Worm (Caenorhabditis elegans): ENCODE measurements around the gene Y71H2B.11.
A peak's percentile ranks its signal among the peaks of the same experiment; 100 is the strongest.

Gene Y71H2B.11

DNA sequence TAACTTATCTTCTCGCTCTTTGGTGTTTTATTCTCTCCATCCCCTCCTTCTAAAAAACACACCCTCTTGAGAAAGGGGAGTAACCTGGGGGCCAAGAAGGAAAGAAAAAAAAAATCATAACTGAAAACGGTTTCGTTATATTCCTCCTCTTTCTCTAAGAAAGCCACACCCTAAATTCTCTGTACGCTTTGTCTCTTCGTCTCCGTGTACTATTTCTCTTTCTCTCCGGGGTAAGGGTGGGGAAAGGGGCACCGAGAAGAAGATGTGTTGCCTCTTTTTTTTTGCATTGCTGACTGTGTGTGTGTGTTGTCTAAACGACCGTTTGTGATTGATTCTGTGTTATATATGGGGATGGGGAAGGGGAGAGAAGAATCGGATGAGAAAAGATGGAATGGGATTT is 52.4 kb downstream of the Y71H2B.11 start:
- TF ChIP-seq unc-86 (tag; optimal IDR thresholded peaks at IDR 0.05): no peak
- TF ChIP-seq nhr-20 (tag; optimal IDR thresholded peaks at IDR 0.05): peak; percentile 33
- no peak for TF ChIP-seq rnt-1 (tag; optimal IDR thresholded peaks at IDR 0.05)
- TF ChIP-seq mep-1 (tag; optimal IDR thresholded peaks at IDR 0.05): peak; percentile 56
- peak; percentile 81 for TF ChIP-seq blmp-1 (tag; optimal IDR thresholded peaks at IDR 0.05)
- TF ChIP-seq elt-3 (tag; optimal IDR thresholded peaks at IDR 0.05): peak in 4 of 6 experiments; percentile 1 to 61 (median 31)
- no peak for TF ChIP-seq efl-1 (optimal IDR thresholded peaks at IDR 0.05)
- peak in 1 of 2 experiments; percentile 22 for TF ChIP-seq efl-1 (GFP tag; optimal IDR thresholded peaks at IDR 0.05 in 1 of 2)
- TF ChIP-seq unc-30 (tag; optimal IDR thresholded peaks at IDR 0.05): no peak
- no peak for TF ChIP-seq elt-2 (tag; optimal IDR thresholded peaks at IDR 0.05)
- no peak for TF ChIP-seq hpl-2 (GFP tag; optimal IDR thresholded peaks at IDR 0.05)
- peak; percentile 10 for TF ChIP-seq nhr-47 (tag; optimal IDR thresholded peaks at IDR 0.05)
- TF ChIP-seq F16B12.6 (tag; optimal IDR thresholded peaks at IDR 0.05): no peak
- peak; percentile 32 for TF ChIP-seq nhr-71 (tag; optimal IDR thresholded peaks at IDR 0.05)
- no peak for TF ChIP-seq zip-4 (GFP tag; optimal IDR thresholded peaks at IDR 0.05)
- TF ChIP-seq nhr-90 (tag; optimal IDR thresholded peaks at IDR 0.05; ENCODE audit: poor library complexity): peak; percentile 18
- TF ChIP-seq unc-98 (GFP tag; IDR thresholded peaks at IDR 0.05): no peak
- no peak for TF ChIP-seq fkh-4 (tag; optimal IDR thresholded peaks at IDR 0.05; ENCODE audit: borderline replicate concordance)
- TF ChIP-seq nhr-19 (GFP tag; conservative IDR thresholded peaks at IDR 0.05): 0 out of 2 replicates have a peak, but pooled peaks have one; percentile 3
- TF ChIP-seq mab-9 (GFP tag; IDR thresholded peaks at IDR 0.05): no peak
- TF ChIP-seq lsy-2 (tag; optimal IDR thresholded peaks at IDR 0.05): peak in 1 of 2 experiments; percentile 25
- peak; percentile 83 for TF ChIP-seq lin-14 (GFP tag; optimal IDR thresholded peaks at IDR 0.05)
- peak; percentile 91 for TF ChIP-seq nhr-85 (tag)
- TF ChIP-seq C16A3.4 (tag; optimal IDR thresholded peaks at IDR 0.05): peak; percentile 29
- TF ChIP-seq nhr-77 (tag; optimal IDR thresholded peaks at IDR 0.05): no peak
- peak; percentile 25 for TF ChIP-seq lin-13 (GFP tag; optimal IDR thresholded peaks at IDR 0.05)
- no peak for TF ChIP-seq ceh-82 (tag; optimal IDR thresholded peaks at IDR 0.05)
- TF ChIP-seq ztf-11 (tag; optimal IDR thresholded peaks at IDR 0.05): no peak
- TF ChIP-seq C34B4.2 (tag; optimal IDR thresholded peaks at IDR 0.05): no peak
- TF ChIP-seq snu-23 (GFP tag; optimal IDR thresholded peaks at IDR 0.05): peak; percentile 46
- no peak for TF ChIP-seq alr-1 (tag; optimal IDR thresholded peaks at IDR 0.05; ENCODE audit: borderline replicate concordance)
- TF ChIP-seq grh-1 (GFP tag; IDR thresholded peaks at IDR 0.05): no peak
